Worm (Caenorhabditis elegans) whole organism, L2 larva: Measurements from ENCODE around the gene sre-32.

Source experiments
- alr-1 ChIP-seq: fragments of 150-350 bp; optimal IDR thresholded peaks from 2 replicates; lab custom pipeline; 2014; ENCODE audit warnings: missing biosample characterization, missing genetic modification characterization
- ama-1 ChIP-seq: fragments of 150-350 bp; optimal IDR thresholded peaks from 2 replicates; lab custom pipeline; 2018; ENCODE audit warnings: inconsistent platforms
- egl-27 ChIP-seq: sonication (generic microtip); optimal IDR thresholded peaks from 3 replicates; lab custom pipeline; 2017; ENCODE audit warnings: missing biosample characterization, missing genetic modification reagents, missing genetic modification characterization
- elt-3 ChIP-seq: sonication (generic microtip); optimal IDR thresholded peaks from 2 replicates; lab custom pipeline; 2017; ENCODE audit warnings: missing biosample characterization, missing genetic modification characterization
- lin-13 ChIP-seq: fragments of 150-350 bp; optimal IDR thresholded peaks from 2 replicates; lab custom pipeline; 2014; ENCODE audit warnings: missing biosample characterization, missing genetic modification reagents, missing genetic modification characterization
- lin-39 ChIP-seq: fragments of 150-350 bp; optimal IDR thresholded peaks from 2 replicates; lab custom pipeline; 2014; ENCODE audit warnings: missing biosample characterization, missing genetic modification reagents, missing genetic modification characterization
- nhr-6 ChIP-seq: fragments of 150-350 bp; optimal IDR thresholded peaks from 2 replicates; lab custom pipeline; 2014; ENCODE audit warnings: missing biosample characterization, missing genetic modification characterization

- TF ChIP-seq nhr-6 (tag; lab: Kevin White, UChicago) (no peak), ama-1 (lab: Kevin White, UChicago) (no peak), lin-13 (GFP tag; lab: Kevin White, UChicago) (no peak), lin-39 (tag; lab: Kevin White, UChicago) (no peak), elt-3 (no peak), egl-27 (tag; lab: Kevin White, UChicago) (no peak), alr-1 (tag; lab: Kevin White, UChicago) (no peak)
Observed at ce11 chrII:12496981-12497380, 40.4 kb upstream of the sre-32 start, which contains the start of gene T21B4.3.
